Worm (Caenorhabditis elegans) whole organism, late embryonic: Measurements from ENCODE around the gene cpl-1.

Source experiments
- C08G9.2 ChIP-seq: sonication (generic microtip); optimal IDR thresholded peaks from 2 replicates; lab custom pipeline; 2016; ENCODE audit warnings: mild to moderate bottlenecking, missing genetic modification characterization, moderate library complexity, missing compliant biosample characterization
- C38D4.7 ChIP-seq: fragments of 200-800 bp; sonication (Bioruptor generic); optimal IDR thresholded peaks from 2 replicates; lab custom pipeline; 2018; ENCODE audit warnings: mild to moderate bottlenecking, missing genetic modification characterization, moderate library complexity, missing compliant biosample characterization
- F13H6.1 ChIP-seq: sonication (generic microtip); optimal IDR thresholded peaks from 2 replicates; lab custom pipeline; 2016; ENCODE audit warnings: missing genetic modification characterization, missing compliant biosample characterization
- Y22D7AL.16 ChIP-seq: sonication (generic microtip); optimal IDR thresholded peaks from 2 replicates; lab custom pipeline; 2016; ENCODE audit warnings: missing genetic modification characterization, missing compliant biosample characterization
- ahr-1 ChIP-seq: sonication (generic microtip); optimal IDR thresholded peaks from 2 replicates; lab custom pipeline; 2016; ENCODE audit warnings: missing genetic modification characterization, missing compliant biosample characterization
- ama-1 ChIP-seq: fragments of 150-350 bp; optimal IDR thresholded peaks from 2 replicates; lab custom pipeline; 2014
- ceh-18 ChIP-seq: sonication (generic microtip); optimal IDR thresholded peaks from 2 replicates; lab custom pipeline; 2016; ENCODE audit warnings: missing genetic modification characterization, missing compliant biosample characterization
- ceh-19 ChIP-seq: fragments of 200-800 bp; sonication (Bioruptor generic); optimal IDR thresholded peaks from 2 replicates; lab custom pipeline; 2018; ENCODE audit warnings: mild to moderate bottlenecking, missing genetic modification characterization, missing compliant biosample characterization
- ceh-2 ChIP-seq: sonication (generic microtip); optimal IDR thresholded peaks from 2 replicates; lab custom pipeline; 2016; ENCODE audit warnings: missing genotype, missing genetic modification characterization, missing compliant biosample characterization
- ceh-24 ChIP-seq: sonication (generic microtip); optimal IDR thresholded peaks from 2 replicates; lab custom pipeline; 2016; ENCODE audit warnings: mild to moderate bottlenecking, missing genetic modification characterization, missing compliant biosample characterization
- ceh-30 ChIP-seq: fragments of 150-350 bp; optimal IDR thresholded peaks from 2 replicates; lab custom pipeline; 2014; ENCODE audit warnings: missing biosample characterization, missing genetic modification characterization
- ceh-34 ChIP-seq: sonication (generic microtip); optimal IDR thresholded peaks from 2 replicates; lab custom pipeline; 2016; ENCODE audit warnings: mild to moderate bottlenecking, missing genetic modification characterization, missing compliant biosample characterization
- ceh-48 ChIP-seq: sonication (generic microtip); optimal IDR thresholded peaks from 2 replicates; lab custom pipeline; 2016; ENCODE audit warnings: missing genetic modification characterization, inconsistent platforms, missing compliant biosample characterization
- dmd-4 ChIP-seq: sonication (generic microtip); optimal IDR thresholded peaks from 2 replicates; lab custom pipeline; 2016; ENCODE audit warnings: borderline replicate concordance, missing genetic modification characterization, missing compliant biosample characterization
- dve-1 ChIP-seq: sonication (generic microtip); optimal IDR thresholded peaks from 2 replicates; lab custom pipeline; 2017; ENCODE audit warnings: antibody characterized with exemption, mild to moderate bottlenecking, missing genetic modification characterization, missing compliant biosample characterization
- elt-2 ChIP-seq: sonication (generic microtip); optimal IDR thresholded peaks from 2 replicates; lab custom pipeline; 2016; ENCODE audit warnings: missing genetic modification reagents, missing genetic modification characterization, missing compliant biosample characterization
- elt-4 ChIP-seq: sonication (generic microtip); optimal IDR thresholded peaks from 2 replicates; lab custom pipeline; 2016; ENCODE audit warnings: missing genetic modification characterization, missing compliant biosample characterization
- ets-4 ChIP-seq: sonication (generic microtip); optimal IDR thresholded peaks from 2 replicates; lab custom pipeline; 2016; ENCODE audit warnings: missing genetic modification characterization, missing compliant biosample characterization
- eyg-1 ChIP-seq: sonication (generic microtip); optimal IDR thresholded peaks from 2 replicates; lab custom pipeline; 2016; ENCODE audit warnings: missing genotype, missing genetic modification characterization, missing compliant biosample characterization
- fax-1 ChIP-seq: sonication (generic microtip); optimal IDR thresholded peaks from 2 replicates; lab custom pipeline; 2016; ENCODE audit warnings: missing genotype, missing genetic modification characterization, missing compliant biosample characterization
- fkh-10 ChIP-seq: fragments of 150-350 bp; optimal IDR thresholded peaks from 2 replicates; lab custom pipeline; 2014; ENCODE audit warnings: missing biosample characterization, missing genetic modification reagents, missing genetic modification characterization
- gmeb-2 ChIP-seq: sonication (generic microtip); optimal IDR thresholded peaks from 2 replicates; lab custom pipeline; 2016; ENCODE audit warnings: missing genetic modification characterization, inconsistent platforms, missing compliant biosample characterization
- hlh-15 ChIP-seq: sonication (generic microtip); optimal IDR thresholded peaks from 2 replicates; lab custom pipeline; 2016; ENCODE audit warnings: missing genetic modification characterization, missing compliant biosample characterization
- hlh-30 ChIP-seq: sonication (generic microtip); optimal IDR thresholded peaks from 2 replicates; lab custom pipeline; 2017; ENCODE audit warnings: antibody characterized with exemption, missing genetic modification characterization, missing compliant biosample characterization; ENCODE audit not compliant: insufficient read depth
- hlh-6 ChIP-seq: sonication (generic microtip); optimal IDR thresholded peaks from 2 replicates; lab custom pipeline; 2016; ENCODE audit warnings: missing genotype, missing genetic modification characterization, missing compliant biosample characterization
- hlh-8 ChIP-seq: sonication (generic microtip); optimal IDR thresholded peaks from 2 replicates; lab custom pipeline; 2016; ENCODE audit warnings: missing genotype, missing genetic modification characterization, missing compliant biosample characterization
- lim-6 ChIP-seq: sonication (generic microtip); optimal IDR thresholded peaks from 2 replicates; lab custom pipeline; 2016; ENCODE audit warnings: missing genetic modification characterization, missing compliant biosample characterization
- madf-2 ChIP-seq: sonication (generic microtip); optimal IDR thresholded peaks from 2 replicates; lab custom pipeline; 2017; ENCODE audit warnings: missing genetic modification characterization, missing compliant biosample characterization
- mec-3 ChIP-seq: sonication (generic microtip); optimal IDR thresholded peaks from 2 replicates; lab custom pipeline; 2016; ENCODE audit warnings: borderline replicate concordance, missing genetic modification characterization, missing compliant biosample characterization
- nhr-11 ChIP-seq: fragments of 150-350 bp; optimal IDR thresholded peaks from 2 replicates; lab custom pipeline; 2014; ENCODE audit warnings: missing biosample characterization, missing genetic modification characterization
- odd-2 ChIP-seq: sonication (generic microtip); optimal IDR thresholded peaks from 2 replicates; lab custom pipeline; 2017; ENCODE audit warnings: antibody characterized with exemption, mild to moderate bottlenecking, missing genetic modification characterization, missing compliant biosample characterization
- pax-1 ChIP-seq: fragments of 150-350 bp; optimal IDR thresholded peaks from 2 replicates; lab custom pipeline; 2014; ENCODE audit warnings: missing biosample characterization, missing genetic modification characterization
- pha-4 ChIP-seq: fragments of 150-350 bp; optimal IDR thresholded peaks from 2 replicates; lab custom pipeline; 2018; ENCODE audit warnings: missing biosample characterization, missing genetic modification reagents, missing genetic modification characterization
- pqm-1 ChIP-seq: sonication (generic microtip); optimal IDR thresholded peaks from 2 replicates; lab custom pipeline; 2016; ENCODE audit warnings: missing genetic modification characterization, missing compliant biosample characterization
- pros-1 ChIP-seq: fragments of 150-350 bp; optimal IDR thresholded peaks from 2 replicates; lab custom pipeline; 2014; ENCODE audit warnings: missing biosample characterization, missing genetic modification reagents, missing genetic modification characterization
- ref-2 ChIP-seq: sonication (generic microtip); optimal IDR thresholded peaks from 2 replicates; lab custom pipeline; 2016; ENCODE audit warnings: missing genetic modification characterization, missing compliant biosample characterization
- rnt-1 ChIP-seq: sonication (generic microtip); optimal IDR thresholded peaks from 2 replicates; lab custom pipeline; 2016; ENCODE audit warnings: missing genetic modification characterization, missing compliant biosample characterization
- sox-2 ChIP-seq: fragments of 200-800 bp; sonication (Bioruptor generic); IDR thresholded peaks from 2 replicates; pipeline ENCODE4 v1.3.6; 2022; ENCODE audit warnings: missing genetic modification reagents, missing genetic modification characterization, missing compliant biosample characterization
- sox-4 ChIP-seq: sonication (generic microtip); optimal IDR thresholded peaks from 2 replicates; lab custom pipeline; 2017; ENCODE audit warnings: mild to moderate bottlenecking, missing genetic modification characterization, inconsistent platforms, missing compliant biosample characterization
- tbx-2 ChIP-seq: sonication (generic microtip); optimal IDR thresholded peaks from 2 replicates; lab custom pipeline; 2016; ENCODE audit warnings: missing genetic modification characterization, missing compliant biosample characterization
- tbx-7 ChIP-seq: sonication (generic microtip); optimal IDR thresholded peaks from 2 replicates; lab custom pipeline; 2016; ENCODE audit warnings: missing genotype, missing genetic modification characterization, missing compliant biosample characterization
- ttx-3 ChIP-seq: sonication (generic microtip); optimal IDR thresholded peaks from 2 replicates; lab custom pipeline; 2016; ENCODE audit warnings: missing genetic modification reagents, missing genetic modification characterization, missing compliant biosample characterization
- unc-3 ChIP-seq, 2 experiments: fragments of 200-800 bp in 1 of 2; sonication (Bioruptor generic) in 1 of 2; sonication (generic microtip) in 1 of 2; conservative IDR thresholded peaks in 1 of 2; optimal IDR thresholded peaks in 1 of 2; 2 replicates each; pipeline versions ENCODE4 v1.3.6 to Lab custom; 2016 to 2022; ENCODE audit warnings: missing compliant biosample characterization in 2 of 2, missing genetic modification characterization in 2 of 2, missing genetic modification reagents in 1 of 2
- unc-86 ChIP-seq: sonication (generic microtip); optimal IDR thresholded peaks from 2 replicates; lab custom pipeline; 2016; ENCODE audit warnings: missing genetic modification characterization, missing compliant biosample characterization
- zip-5 ChIP-seq: sonication (generic microtip); optimal IDR thresholded peaks from 2 replicates; lab custom pipeline; 2016; ENCODE audit warnings: missing genetic modification characterization, missing compliant biosample characterization
- ztf-16 ChIP-seq: sonication (generic microtip); optimal IDR thresholded peaks from 2 replicates; lab custom pipeline; 2017; ENCODE audit warnings: missing genetic modification characterization, missing compliant biosample characterization

Gene cpl-1

ce11 chrV:16582973-16583372, 12.2 kb downstream of the cpl-1 start, which contains the start of gene str-150:
TSS of gene str-150 (plus strand) at chrV:16583273.
- TF ChIP-seq odd-2 (tag; lab: Kevin White, UChicago), result no peak
- TF ChIP-seq lim-6 (tag; lab: Kevin White, UChicago), result no peak
- TF ChIP-seq ceh-34 (tag; lab: Kevin White, UChicago), result no peak
- TF ChIP-seq tbx-7 (tag; lab: Kevin White, UChicago), result no peak
- no peak for TF ChIP-seq unc-86 (tag; lab: Kevin White, UChicago)
- no peak for TF ChIP-seq fax-1 (tag; lab: Kevin White, UChicago)
- TF ChIP-seq elt-4 (tag; lab: Kevin White, UChicago), result no peak
- TF ChIP-seq dmd-4 (tag; lab: Kevin White, UChicago), result no peak
- no peak for TF ChIP-seq dve-1 (tag; lab: Kevin White, UChicago)
- no peak for TF ChIP-seq ahr-1 (tag; lab: Kevin White, UChicago)
- no peak for TF ChIP-seq ceh-48 (tag; lab: Kevin White, UChicago)
- TF ChIP-seq, all 69 proteins: peak for 0

ce11 chrV:16581061-16581460, 14.1 kb downstream of the cpl-1 start:
- TF ChIP-seq nhr-11, result no peak
- TF ChIP-seq elt-4 (tag; lab: Kevin White, UChicago), result no peak
- TF ChIP-seq ttx-3, result no peak
- TF ChIP-seq zip-5, result no peak
- TF ChIP-seq ceh-24 (tag; lab: Kevin White, UChicago), result no peak
- TF ChIP-seq hlh-6 (tag; lab: Kevin White, UChicago), result no peak
- TF ChIP-seq dmd-4 (tag; lab: Kevin White, UChicago), result no peak
- TF ChIP-seq dve-1 (tag; lab: Kevin White, UChicago), result no peak
- TF ChIP-seq fkh-10 (GFP tag; lab: Kevin White, UChicago), result no peak
- no peak for TF ChIP-seq odd-2 (tag; lab: Kevin White, UChicago)
- TF ChIP-seq lim-6 (tag; lab: Kevin White, UChicago), result no peak
- TF ChIP-seq C38D4.7, result no peak
- TF ChIP-seq ceh-2 (tag; lab: Kevin White, UChicago), result no peak
- TF ChIP-seq hlh-8 (tag; lab: Kevin White, UChicago), result no peak
- no peak for TF ChIP-seq mec-3 (tag; lab: Kevin White, UChicago)
- TF ChIP-seq ztf-16 (tag; lab: Kevin White, UChicago), result no peak
- TF ChIP-seq pqm-1 (tag; lab: Kevin White, UChicago), result no peak
- TF ChIP-seq tbx-7 (tag; lab: Kevin White, UChicago), result no peak
- no peak for TF ChIP-seq eyg-1

ce11 chrV:16580424-16580823, 14.7 kb downstream of the cpl-1 start, which contains the start of gene nhr-271:
TSS of gene nhr-271 (minus strand) at chrV:16580524.
- TF ChIP-seq ceh-34 (tag; lab: Kevin White, UChicago), result no peak
- TF ChIP-seq nhr-11, result no peak
- TF ChIP-seq sox-4, result no peak
- TF ChIP-seq fax-1 (tag; lab: Kevin White, UChicago), result no peak
- no peak for TF ChIP-seq ttx-3
- no peak for TF ChIP-seq hlh-15 (tag; lab: Kevin White, UChicago)
- no peak for TF ChIP-seq hlh-30
- TF ChIP-seq pax-1 (tag; lab: Kevin White, UChicago), result no peak
- TF ChIP-seq dmd-4 (tag; lab: Kevin White, UChicago), result no peak
- no peak for TF ChIP-seq ets-4 (tag; lab: Kevin White, UChicago)
- TF ChIP-seq ama-1 (lab: Kevin White, UChicago), result no peak
- TF ChIP-seq, all 69 proteins: peak for 0

DNA sequence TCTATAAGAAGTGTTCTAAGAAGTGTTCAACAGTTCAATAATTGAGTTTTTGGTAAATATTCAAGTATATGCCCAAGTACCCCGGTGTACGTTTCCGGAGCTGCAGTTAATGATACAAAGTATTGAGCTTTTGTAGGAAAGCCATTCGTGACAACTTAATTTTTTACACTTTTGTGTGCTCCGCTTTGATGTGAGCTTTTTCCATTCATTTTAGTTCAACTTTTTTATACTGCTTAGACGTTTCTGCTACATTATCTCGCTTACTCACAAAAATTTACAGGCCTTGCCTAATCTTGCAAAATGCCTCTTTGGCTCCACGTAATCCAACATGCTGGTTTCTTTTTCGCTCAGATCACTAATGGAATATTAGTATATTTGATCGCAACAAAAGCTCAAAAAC, 19.2 kb downstream of the cpl-1 start, which contains the start of gene str-151:
TSS of gene str-151 (plus strand) at position 301 of the 400 bp plus-strand sequence.
- no peak for TF ChIP-seq madf-2
- no peak for TF ChIP-seq Y22D7AL.16 (tag; lab: Kevin White, UChicago)
- TF ChIP-seq pros-1, result no peak
- no peak for TF ChIP-seq rnt-1 (tag; lab: Kevin White, UChicago)
- TF ChIP-seq lim-6 (tag; lab: Kevin White, UChicago), result no peak
- TF ChIP-seq gmeb-2 (tag; lab: Kevin White, UChicago), result no peak
- no peak for TF ChIP-seq ceh-19
- TF ChIP-seq tbx-2 (tag; lab: Kevin White, UChicago), result no peak
- no peak for TF ChIP-seq elt-4 (tag; lab: Kevin White, UChicago)
- TF ChIP-seq ets-4 (tag; lab: Kevin White, UChicago), result no peak
- TF ChIP-seq ref-2 (tag; lab: Kevin White, UChicago), result no peak
- TF ChIP-seq ceh-30 (tag; lab: Kevin White, UChicago), result no peak
- no peak for TF ChIP-seq elt-2 (tag; lab: Kevin White, UChicago)
- no peak for TF ChIP-seq unc-3 (GFP tag; conservative IDR thresholded peaks at IDR 0.05; lab: Robert Waterston, UW)
- TF ChIP-seq unc-3 (tag; optimal IDR thresholded peaks at IDR 0.05; lab: Kevin White, UChicago), result no peak
- no peak for TF ChIP-seq pha-4 (tag; lab: Kevin White, UChicago)
- TF ChIP-seq ceh-18 (tag; lab: Kevin White, UChicago), result no peak
- no peak for TF ChIP-seq C08G9.2
- TF ChIP-seq sox-2 (GFP tag; lab: Robert Waterston, UW), result no peak
- TF ChIP-seq F13H6.1 (tag; lab: Kevin White, UChicago), result no peak
